Worm (Caenorhabditis elegans): Measurements from ENCODE around the gene C18A3.11.

The C18A3.11 gene

DNA sequence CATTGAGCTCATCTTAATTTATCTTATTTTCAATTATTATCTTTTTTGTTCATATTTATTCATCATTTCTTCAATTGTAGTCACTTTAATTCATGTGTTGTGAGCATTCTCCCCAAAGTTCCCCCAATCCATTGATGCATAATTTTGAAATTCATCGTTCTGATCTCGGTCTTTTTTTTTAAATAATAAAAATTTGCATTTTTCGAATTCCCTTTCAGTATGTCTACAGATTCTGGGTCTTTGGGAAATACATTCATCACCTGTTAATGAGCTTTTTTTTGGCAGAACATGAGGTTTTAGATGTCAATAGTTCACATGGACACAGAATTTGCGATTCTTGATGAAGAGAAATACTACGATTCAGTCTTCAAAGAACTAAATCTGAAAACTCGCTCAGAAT, 11.0 kb upstream of the C18A3.11 start, which contains the start of gene damt-1:
Gene damt-1, plus strand, starts transcription at position 301 of the 400 bp plus-strand sequence.
- no peak for TF ChIP-seq dsc-1 (tag; optimal IDR thresholded peaks at IDR 0.05)
- TF ChIP-seq nhr-85 (tag) = no peak
- TF ChIP-seq mep-1 (tag; optimal IDR thresholded peaks at IDR 0.05) = no peak
- no peak for TF ChIP-seq lin-15B (tag; optimal IDR thresholded peaks at IDR 0.05)
- TF ChIP-seq lin-35 (GFP tag; optimal IDR thresholded peaks at IDR 0.05) = no peak
- TF ChIP-seq tlp-1 (tag; optimal IDR thresholded peaks at IDR 0.05) = no peak
- no peak for TF ChIP-seq xbp-1 (tag; optimal IDR thresholded peaks at IDR 0.05)
- TF ChIP-seq ceh-82 (tag; optimal IDR thresholded peaks at IDR 0.05) = no peak
- TF ChIP-seq lsy-2 (tag; optimal IDR thresholded peaks at IDR 0.05) = no peak
- no peak for TF ChIP-seq Y116A8C.19 (tag; optimal IDR thresholded peaks at IDR 0.05; ENCODE audit: borderline replicate concordance)
- no peak for TF ChIP-seq zip-4 (GFP tag; optimal IDR thresholded peaks at IDR 0.05)
- no peak for TF ChIP-seq unc-98 (GFP tag; IDR thresholded peaks at IDR 0.05)
- no peak for TF ChIP-seq F16B12.6 (tag; optimal IDR thresholded peaks at IDR 0.05)
- TF ChIP-seq nhr-47 (tag; optimal IDR thresholded peaks at IDR 0.05) = no peak
- TF ChIP-seq snu-23 (GFP tag; optimal IDR thresholded peaks at IDR 0.05) = no peak

DNA sequence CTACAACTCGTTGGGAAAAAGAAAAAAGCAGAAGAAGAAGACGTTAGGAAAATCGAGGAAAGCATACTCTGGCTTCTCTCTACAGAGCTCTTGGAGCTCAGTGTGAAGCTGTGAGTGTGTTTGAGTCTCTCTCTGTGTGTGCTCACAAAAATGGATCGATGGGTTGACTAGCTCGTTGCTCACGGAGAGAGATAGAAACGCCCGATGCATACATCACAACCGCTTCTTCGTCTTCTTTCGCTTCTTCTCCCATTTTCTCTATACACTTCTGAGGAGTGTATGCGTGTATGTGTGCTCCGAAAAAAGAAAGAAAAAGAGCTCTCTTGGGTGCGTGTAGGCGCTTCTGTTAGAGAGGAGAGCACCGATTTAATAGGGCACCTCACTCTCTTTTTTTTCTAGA, 5.7 kb upstream of the C18A3.11 start:
- TF ChIP-seq ztf-4 (tag; optimal IDR thresholded peaks at IDR 0.05) (no peak), aha-1 (tag; optimal IDR thresholded peaks at IDR 0.05) (no peak), dpl-1 (GFP tag; optimal IDR thresholded peaks at IDR 0.05) (peak in 1 of 3 experiments; percentile 39), lin-15B (tag; optimal IDR thresholded peaks at IDR 0.05) (peak; percentile 15), mab-9 (GFP tag; IDR thresholded peaks at IDR 0.05) (0 out of 2 replicates have a peak, but pooled peaks have one; percentile 25), egl-27 (tag; optimal IDR thresholded peaks at IDR 0.05) (no peak), lin-13 (GFP tag; optimal IDR thresholded peaks at IDR 0.05) (peak; percentile 49), fkh-8 (tag; optimal IDR thresholded peaks at IDR 0.05) (peak; percentile 95), Y116A8C.19 (tag; optimal IDR thresholded peaks at IDR 0.05; ENCODE audit: borderline replicate concordance) (no peak), nhr-77 (tag; optimal IDR thresholded peaks at IDR 0.05) (peak; percentile 1), unc-30 (tag; optimal IDR thresholded peaks at IDR 0.05) (no peak), ets-5 (GFP tag; IDR thresholded peaks at IDR 0.05) (no peak), nhr-85 (tag) (no peak), xbp-1 (tag; optimal IDR thresholded peaks at IDR 0.05) (peak; percentile 29), mep-1 (tag; optimal IDR thresholded peaks at IDR 0.05) (peak; percentile 46), nhr-19 (GFP tag; conservative IDR thresholded peaks at IDR 0.05) (no peak), nhr-47 (tag; optimal IDR thresholded peaks at IDR 0.05) (peak; percentile 51), C34B4.2 (tag; optimal IDR thresholded peaks at IDR 0.05) (no peak), C04F5.9 (tag; optimal IDR thresholded peaks at IDR 0.05) (no peak), dsc-1 (tag; optimal IDR thresholded peaks at IDR 0.05) (peak; percentile 0), mdl-1 (tag; optimal IDR thresholded peaks at IDR 0.05) (no peak), swsn-7 (tag; optimal IDR thresholded peaks at IDR 0.05) (peak; percentile 65), mef-2 (tag; optimal IDR thresholded peaks at IDR 0.05) (no peak), ama-1 (optimal IDR thresholded peaks at IDR 0.05) (no peak), ceh-88 (GFP tag; IDR thresholded peaks at IDR 0.05) (no peak), efl-3 (GFP tag; optimal IDR thresholded peaks at IDR 0.05) (no peak), lsy-2 (tag; optimal IDR thresholded peaks at IDR 0.05) (peak in 1 of 2 experiments; percentile 71), nhr-71 (tag; optimal IDR thresholded peaks at IDR 0.05) (peak; percentile 48), nhr-12 (tag; optimal IDR thresholded peaks at IDR 0.05) (no peak), snpc-4 (tag; optimal IDR thresholded peaks at IDR 0.05) (no peak), vab-15 (tag; optimal IDR thresholded peaks at IDR 0.05) (no peak), skn-1 (tag; optimal IDR thresholded peaks at IDR 0.05) (peak; percentile 33), pqm-1 (tag; optimal IDR thresholded peaks at IDR 0.05) (no peak), nhr-84 (tag; optimal IDR thresholded peaks at IDR 0.05) (no peak), nhr-28 (tag; optimal IDR thresholded peaks at IDR 0.05) (no peak), nhr-20 (tag; optimal IDR thresholded peaks at IDR 0.05) (no peak), snu-23 (GFP tag; optimal IDR thresholded peaks at IDR 0.05) (peak; percentile 61), unc-98 (GFP tag; IDR thresholded peaks at IDR 0.05) (no peak), ceh-63 (GFP tag; optimal IDR thresholded peaks at IDR 0.05) (no peak), lin-39 (tag; optimal IDR thresholded peaks at IDR 0.05) (no peak), nhr-90 (tag; optimal IDR thresholded peaks at IDR 0.05; ENCODE audit: poor library complexity) (no peak), tlp-1 (tag; optimal IDR thresholded peaks at IDR 0.05) (no peak), lin-35 (GFP tag; optimal IDR thresholded peaks at IDR 0.05) (peak in 1 of 2 experiments; percentile 67), isw-1 (GFP tag; IDR thresholded peaks at IDR 0.05) (peak; percentile 58), irx-1 (tag; optimal IDR thresholded peaks at IDR 0.05) (peak; percentile 5), hlh-17 (GFP tag; optimal IDR thresholded peaks at IDR 0.05; ENCODE audit: borderline replicate concordance) (no peak)
